Fruit fly (Drosophila melanogaster) whole organism, embryonic: Measurements from ENCODE around the gene CG46309.

ENCODE experiments used
- Atf-2 ChIP-seq: fragments of 200-800 bp; sonication (Bioruptor generic); optimal IDR thresholded peaks from 2 replicates; lab custom pipeline; 2016; ENCODE audit warnings: missing biosample characterization, missing genetic modification characterization
- B-H2 ChIP-seq: fragments of 200-800 bp; sonication (Bioruptor generic); optimal IDR thresholded peaks from 2 replicates; lab custom pipeline; 2018; ENCODE audit warnings: missing biosample characterization, mild to moderate bottlenecking, missing genetic modification characterization
- CG10209 ChIP-seq: fragments of 200-800 bp; sonication (Bioruptor generic); optimal IDR thresholded peaks from 3 replicates; lab custom pipeline; 2017; ENCODE audit warnings: missing biosample characterization, mild to moderate bottlenecking, missing genetic modification characterization, missing genetic modification reagents
- CG10321 ChIP-seq: fragments of 200-800 bp; sonication (Bioruptor generic); IDR thresholded peaks from 2 replicates; pipeline ENCODE4 v1.3.6; 2022; ENCODE audit warnings: missing biosample characterization, missing genetic modification characterization
- CG10431 ChIP-seq: fragments of 200-800 bp; sonication (Bioruptor generic); optimal IDR thresholded peaks from 3 replicates; lab custom pipeline; 2018; ENCODE audit warnings: missing biosample characterization, mild to moderate bottlenecking, missing genetic modification characterization
- CG10979 ChIP-seq: fragments of 200-800 bp; sonication (Bioruptor generic); optimal IDR thresholded peaks from 2 replicates; lab custom pipeline; 2018; ENCODE audit warnings: missing biosample characterization, mild to moderate bottlenecking, missing genetic modification characterization, moderate library complexity
- CG11247 ChIP-seq: fragments of 200-800 bp; sonication (Bioruptor generic); IDR thresholded peaks from 2 replicates; pipeline ENCODE4 v1.3.6; 2022; ENCODE audit warnings: missing biosample characterization, missing genetic modification characterization
- CG11456 ChIP-seq: fragments of 200-800 bp; sonication (Bioruptor generic); IDR thresholded peaks from 3 replicates; pipeline ENCODE4 v1.3.6; 2022; ENCODE audit warnings: missing biosample characterization, missing genetic modification characterization
- CG11560 ChIP-seq: fragments of 200-800 bp; sonication (Bioruptor generic); IDR thresholded peaks from 3 replicates; pipeline ENCODE4 v1.3.6; 2022; ENCODE audit warnings: missing biosample characterization, missing genetic modification characterization
- CG13624 ChIP-seq: fragments of 200-800 bp; sonication (Bioruptor generic); optimal IDR thresholded peaks from 2 replicates; lab custom pipeline; 2016; ENCODE audit warnings: missing biosample characterization, missing genetic modification characterization
- CG14860 ChIP-seq: fragments of 200-800 bp; sonication (Bioruptor generic); IDR thresholded peaks from 3 replicates; pipeline ENCODE4 v1.3.6; 2022; ENCODE audit warnings: missing biosample characterization, missing genetic modification characterization; ENCODE audit not compliant: partially characterized antibody
- CG15514 ChIP-seq: fragments of 200-800 bp; sonication (Bioruptor generic); optimal IDR thresholded peaks from 3 replicates; lab custom pipeline; 2017; ENCODE audit warnings: missing biosample characterization, missing genetic modification characterization, mild to moderate bottlenecking, moderate library complexity, missing genetic modification reagents
- CG17568 ChIP-seq: fragments of 200-800 bp; sonication (Bioruptor generic); optimal IDR thresholded peaks from 2 replicates; lab custom pipeline; 2018; ENCODE audit warnings: missing biosample characterization, mild to moderate bottlenecking, missing genetic modification characterization, moderate library complexity
- CG2678 ChIP-seq: fragments of 200-800 bp; sonication (Bioruptor generic); optimal IDR thresholded peaks from 3 replicates; lab custom pipeline; 2019; ENCODE audit warnings: missing biosample characterization, mild to moderate bottlenecking, missing genetic modification characterization, moderate library complexity
- CG30020 ChIP-seq: fragments of 200-800 bp; optimal IDR thresholded peaks from 2 replicates; lab custom pipeline; 2019; ENCODE audit warnings: missing biosample characterization, mild to moderate bottlenecking, missing genetic modification characterization, moderate library complexity
- CG30403 ChIP-seq: fragments of 200-800 bp; sonication (Bioruptor generic); optimal IDR thresholded peaks from 3 replicates; lab custom pipeline; 2016; ENCODE audit warnings: missing biosample characterization, missing genetic modification characterization
- CG31365 ChIP-seq: fragments of 200-800 bp; sonication (Bioruptor generic); optimal IDR thresholded peaks from 2 replicates; lab custom pipeline; 2018; ENCODE audit warnings: missing biosample characterization, mild to moderate bottlenecking, missing genetic modification characterization
- CG31388 ChIP-seq: fragments of 200-800 bp; sonication (Bioruptor generic); optimal IDR thresholded peaks from 2 replicates; lab custom pipeline; 2016; ENCODE audit warnings: missing biosample characterization, missing genetic modification characterization
- CG33213 ChIP-seq: fragments of 200-800 bp; sonication (Bioruptor generic); optimal IDR thresholded peaks from 3 replicates; lab custom pipeline; 2016; ENCODE audit warnings: missing biosample characterization, missing genetic modification characterization
- CG3726 ChIP-seq: fragments of 200-800 bp; sonication (Bioruptor generic); IDR thresholded peaks from 3 replicates; pipeline ENCODE4, ENCODE4 v1.3.6; 2022; ENCODE audit warnings: missing biosample characterization, missing genetic modification characterization
- CG5180 ChIP-seq: fragments of 200-800 bp; sonication (Bioruptor generic); optimal IDR thresholded peaks from 3 replicates; lab custom pipeline; 2017; ENCODE audit warnings: missing biosample characterization, missing genetic modification characterization, mild to moderate bottlenecking, moderate library complexity, missing genetic modification reagents
- CG7745 ChIP-seq: fragments of 200-800 bp; sonication (Bioruptor generic); optimal IDR thresholded peaks from 2 replicates; lab custom pipeline; 2018; ENCODE audit warnings: missing biosample characterization, mild to moderate bottlenecking, missing genetic modification characterization, moderate library complexity
- CG8290 ChIP-seq, 3 experiments: fragments of 200-800 bp; sonication (Bioruptor generic); optimal IDR thresholded peaks; 2 replicates each; lab custom pipeline; 2016 to 2019; ENCODE audit warnings: missing biosample characterization in 3 of 3, missing genetic modification characterization in 3 of 3, mild to moderate bottlenecking in 2 of 3, moderate library complexity in 1 of 3
- CG8478 ChIP-seq: fragments of >200 bp; optimal IDR thresholded peaks from 2 replicates; lab custom pipeline; 2018
- CG9215 ChIP-seq: fragments of 200-800 bp; sonication (Bioruptor generic); IDR thresholded peaks from 2 replicates; pipeline ENCODE4 v1.3.6; 2022; ENCODE audit warnings: missing biosample characterization, missing genetic modification characterization
- CG9609 ChIP-seq: fragments of 200-800 bp; sonication (Bioruptor generic); optimal IDR thresholded peaks from 3 replicates; lab custom pipeline; 2016; ENCODE audit warnings: missing biosample characterization, missing genetic modification characterization
- CrebB ChIP-seq: fragments of 200-800 bp; sonication (Bioruptor generic); optimal IDR thresholded peaks from 3 replicates; lab custom pipeline; 2018; ENCODE audit warnings: missing biosample characterization, mild to moderate bottlenecking, missing genetic modification characterization
- D ChIP-seq, 2 experiments: fragments of 200-800 bp in 1 of 2; fragments of >200 bp in 1 of 2; sonication (Bioruptor generic) in 1 of 2; optimal IDR thresholded peaks; 2 replicates in 1 of 2; 3 replicates in 1 of 2; lab custom pipeline; 2017; ENCODE audit warnings: mild to moderate bottlenecking in 1 of 2, missing biosample characterization in 1 of 2, missing genetic modification characterization in 1 of 2, missing genetic modification reagents in 1 of 2
- Fer2 ChIP-seq: fragments of 200-800 bp; sonication (Bioruptor generic); optimal IDR thresholded peaks from 2 replicates; lab custom pipeline; 2018; ENCODE audit warnings: missing biosample characterization, mild to moderate bottlenecking, missing genetic modification characterization, moderate library complexity
- Gug ChIP-seq: fragments of 200-800 bp; sonication (Bioruptor generic); IDR thresholded peaks from 4 replicates; pipeline ENCODE4 v1.3.6; 2022; ENCODE audit warnings: missing biosample characterization, missing genetic modification characterization
- H2.0 ChIP-seq: fragments of 200-800 bp; sonication (Bioruptor generic); IDR thresholded peaks from 2 replicates; pipeline ENCODE4 v1.3.6; 2022; ENCODE audit warnings: missing biosample characterization, missing genetic modification characterization
- HmgZ ChIP-seq: fragments of 200-800 bp; sonication (Bioruptor generic); optimal IDR thresholded peaks from 2 replicates; lab custom pipeline; 2018; ENCODE audit warnings: missing biosample characterization, mild to moderate bottlenecking, missing genetic modification characterization
- Max ChIP-seq: fragments of 200-800 bp; sonication (Bioruptor generic); optimal IDR thresholded peaks from 2 replicates; lab custom pipeline; 2016; ENCODE audit warnings: missing biosample characterization, mild to moderate bottlenecking, missing genetic modification characterization
- Mes4 ChIP-seq: fragments of 200-800 bp; sonication (Bioruptor generic); optimal IDR thresholded peaks from 2 replicates; lab custom pipeline; 2016; ENCODE audit warnings: missing biosample characterization, missing genetic modification characterization
- PHDP ChIP-seq: fragments of 200-800 bp; sonication (Bioruptor generic); optimal IDR thresholded peaks from 3 replicates; lab custom pipeline; 2018; ENCODE audit warnings: missing biosample characterization, mild to moderate bottlenecking, missing genetic modification characterization, moderate library complexity
- Vsx1 ChIP-seq: fragments of 200-800 bp; sonication (Bioruptor generic); optimal IDR thresholded peaks from 2 replicates; lab custom pipeline; 2017; ENCODE audit warnings: missing biosample characterization, mild to moderate bottlenecking, missing genetic modification characterization, missing genetic modification reagents
- ap ChIP-seq: fragments of 200-800 bp; sonication (Bioruptor generic); IDR thresholded peaks from 2 replicates; pipeline ENCODE4 v1.3.6; 2022; ENCODE audit warnings: missing biosample characterization, missing genetic modification characterization
- bowl ChIP-seq: fragments of 200-800 bp; sonication (Bioruptor generic); IDR thresholded peaks from 2 replicates; pipeline ENCODE4 v1.3.6; 2022; ENCODE audit warnings: missing biosample characterization, missing genetic modification characterization
- crp ChIP-seq, 2 experiments: fragments of 200-800 bp; sonication (Bioruptor generic); optimal IDR thresholded peaks; 2 replicates in 1 of 2; 3 replicates in 1 of 2; lab custom pipeline; 2017; ENCODE audit warnings: missing biosample characterization in 2 of 2, missing genetic modification characterization in 2 of 2, mild to moderate bottlenecking in 1 of 2, moderate library complexity in 1 of 2
- disco-r ChIP-seq: fragments of 200-800 bp; sonication (Bioruptor generic); optimal IDR thresholded peaks from 2 replicates; lab custom pipeline; 2016; ENCODE audit warnings: missing biosample characterization, missing genetic modification characterization
- dmrt11E ChIP-seq: fragments of 200-800 bp; sonication (Bioruptor generic); optimal IDR thresholded peaks from 3 replicates; lab custom pipeline; 2018; ENCODE audit warnings: missing biosample characterization, mild to moderate bottlenecking, missing genetic modification characterization, moderate library complexity
- fd64A ChIP-seq: fragments of 200-800 bp; sonication (Bioruptor generic); optimal IDR thresholded peaks from 3 replicates; lab custom pipeline; 2018; ENCODE audit warnings: missing biosample characterization, mild to moderate bottlenecking, missing genetic modification characterization
- kni ChIP-seq: fragments of 200-800 bp; sonication (Bioruptor generic); optimal IDR thresholded peaks from 3 replicates; lab custom pipeline; 2017; ENCODE audit warnings: mild to moderate bottlenecking, missing biosample characterization, missing genetic modification reagents, missing genetic modification characterization
- lmd ChIP-seq: fragments of 200-800 bp; sonication (Bioruptor generic); IDR thresholded peaks from 2 replicates; pipeline ENCODE4 v1.3.6; 2022; ENCODE audit warnings: missing biosample characterization, missing genetic modification characterization
- mld ChIP-seq: fragments of 200-800 bp; sonication (Bioruptor generic); IDR thresholded peaks from 3 replicates; pipeline ENCODE4 v1.3.6; 2022; ENCODE audit warnings: missing biosample characterization, missing genetic modification characterization; ENCODE audit not compliant: partially characterized antibody
- pita ChIP-seq: fragments of 200-800 bp; sonication (Bioruptor generic); optimal IDR thresholded peaks from 2 replicates; lab custom pipeline; 2017; ENCODE audit warnings: missing biosample characterization, mild to moderate bottlenecking, missing genetic modification characterization
- psq ChIP-seq: fragments of 200-800 bp; sonication (Bioruptor generic); optimal IDR thresholded peaks from 2 replicates; lab custom pipeline; 2017; ENCODE audit warnings: missing biosample characterization, missing genetic modification characterization
- sima ChIP-seq: fragments of 200-800 bp; sonication (Bioruptor generic); optimal IDR thresholded peaks from 2 replicates; lab custom pipeline; 2016; ENCODE audit warnings: missing biosample characterization, missing genetic modification characterization
- trh ChIP-seq: fragments of 200-800 bp; sonication (Bioruptor generic); optimal IDR thresholded peaks from 2 replicates; lab custom pipeline; 2016; ENCODE audit warnings: missing biosample characterization, missing genetic modification characterization

Gene CG46309

DNA sequence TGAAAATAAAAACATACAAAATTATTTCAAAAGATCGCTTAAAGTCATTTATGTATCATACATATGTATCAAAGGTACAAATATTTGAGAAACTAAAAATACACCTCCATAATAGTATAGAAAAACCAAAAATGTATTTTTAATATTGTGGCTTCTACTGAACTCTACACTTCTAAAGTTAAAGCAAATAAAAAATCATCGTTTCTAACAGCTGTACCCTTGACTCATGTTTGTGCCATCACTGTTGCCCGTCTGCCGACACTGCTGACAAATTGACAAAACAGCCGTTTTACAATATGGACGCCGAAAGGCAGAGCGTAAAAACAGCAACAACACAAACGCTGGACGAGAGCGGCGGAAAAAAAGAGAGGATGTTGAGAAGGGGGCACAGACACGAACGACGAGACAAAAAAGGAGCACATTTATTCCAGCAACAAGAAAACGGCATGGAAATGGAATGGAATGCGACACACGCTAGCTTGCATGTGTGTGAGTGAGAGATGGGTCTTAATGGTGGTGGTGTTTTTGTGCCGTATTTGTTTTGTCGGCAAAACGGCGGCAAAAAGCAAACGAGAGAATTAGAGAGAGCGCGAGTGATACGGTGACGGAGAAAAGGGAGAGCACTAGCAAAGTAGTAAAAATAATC, 34.9 kb upstream of the CG46309 start (continued):
- TF ChIP-seq trh (GFP tag; lab: Kevin White, UChicago) (peak; percentile 55), Vsx1 (GFP tag; lab: Kevin White, UChicago) (peak; percentile 54), ap (no peak), CG5180 (GFP tag; lab: Kevin White, UChicago) (peak; percentile 62), CG10979 (tag; lab: Kevin White, UChicago) (peak; percentile 85), B-H2 (GFP tag; lab: Kevin White, UChicago) (peak; percentile 64), CG9215 (GFP tag; lab: Robert Waterston, UW) (no peak), CG11560 (no peak), CG10431 (GFP tag; lab: Kevin White, UChicago) (no peak), CG3726 (GFP tag; lab: Robert Waterston, UW) (no peak), CG9609 (GFP tag; lab: Kevin White, UChicago) (peak; percentile 75), CG11456 (GFP tag; lab: Robert Waterston, UW) (no peak), CG7745 (peak; percentile 15), pita (GFP tag; lab: Kevin White, UChicago) (no peak), H2.0 (no peak), Fer2 (tag; lab: Kevin White, UChicago) (peak; percentile 64), CG8290 (GFP tag; optimal IDR thresholded peaks at IDR 0.05; lab: Kevin White, UChicago) (peak; percentile 48), CG8290 (tag; optimal IDR thresholded peaks at IDR 0.05; lab: Kevin White, UChicago) (peak in 1 of 2 experiments; percentile 72), sima (GFP tag; lab: Kevin White, UChicago) (peak; percentile 68), PHDP (tag; lab: Kevin White, UChicago) (peak; percentile 88), lmd (GFP tag; lab: Robert Waterston, UW) (no peak), CG31365 (tag; lab: Kevin White, UChicago) (peak; percentile 53), Mes4 (GFP tag; lab: Kevin White, UChicago) (peak; percentile 72), CG11247 (GFP tag; lab: Robert Waterston, UW) (no peak), psq (GFP tag; lab: Kevin White, UChicago) (peak; percentile 77), CG14860 (GFP tag; lab: Robert Waterston, UW) (no peak), bowl (no peak), kni (peak; percentile 93), CG13624 (peak; percentile 73), disco-r (GFP tag; lab: Kevin White, UChicago) (peak; percentile 61), fd64A (peak; percentile 55), CG31388 (GFP tag; lab: Kevin White, UChicago) (no peak), CG17568 (GFP tag; lab: Kevin White, UChicago) (peak; percentile 49), CG30403 (GFP tag; lab: Kevin White, UChicago) (peak; percentile 82), HmgZ (tag; lab: Kevin White, UChicago) (peak; percentile 59), CG2678 (tag; lab: Kevin White, UChicago) (peak; percentile 91), CG8478 (no peak), dmrt11E (peak; percentile 81), CG30020 (tag; lab: Kevin White, UChicago) (peak; percentile 32), CG15514 (GFP tag; lab: Kevin White, UChicago) (peak; percentile 83), mld (GFP tag; lab: Robert Waterston, UW) (no peak), Atf-2 (GFP tag; lab: Kevin White, UChicago) (peak; percentile 19), D (optimal IDR thresholded peaks at IDR 0.05; lab: Kevin White, UChicago) (no peak), D (GFP tag; optimal IDR thresholded peaks at IDR 0.05; lab: Kevin White, UChicago) (peak; percentile 72), Gug (GFP tag; lab: Robert Waterston, UW) (peak; percentile 91), crp (GFP tag; optimal IDR thresholded peaks at IDR 0.05; lab: Kevin White, UChicago) (peak; percentile 1 to 73), CG10321 (no peak), CrebB (tag; lab: Kevin White, UChicago) (peak; percentile 71), Max (GFP tag; lab: Kevin White, UChicago) (peak; percentile 66), CG33213 (GFP tag; lab: Kevin White, UChicago) (peak; percentile 31), CG10209 (peak; percentile 88)
